Worm (Caenorhabditis elegans) whole organism, late embryonic: ENCODE data around the gene mltn-6.

Experiments
- F13H6.1 ChIP-seq: sonication (generic microtip); optimal IDR thresholded peaks from 2 replicates; lab custom pipeline; 2016; ENCODE audit warnings: missing genetic modification characterization, missing compliant biosample characterization
- Y22D7AL.16 ChIP-seq: sonication (generic microtip); optimal IDR thresholded peaks from 2 replicates; lab custom pipeline; 2016; ENCODE audit warnings: missing genetic modification characterization, missing compliant biosample characterization
- ama-1 ChIP-seq: fragments of 150-350 bp; optimal IDR thresholded peaks from 2 replicates; lab custom pipeline; 2014
- ets-4 ChIP-seq: sonication (generic microtip); optimal IDR thresholded peaks from 2 replicates; lab custom pipeline; 2016; ENCODE audit warnings: missing genetic modification characterization, missing compliant biosample characterization
- hlh-30 ChIP-seq: sonication (generic microtip); optimal IDR thresholded peaks from 2 replicates; lab custom pipeline; 2017; ENCODE audit warnings: antibody characterized with exemption, missing genetic modification characterization, missing compliant biosample characterization; ENCODE audit not compliant: insufficient read depth
- hlh-6 ChIP-seq: sonication (generic microtip); optimal IDR thresholded peaks from 2 replicates; lab custom pipeline; 2016; ENCODE audit warnings: missing genotype, missing genetic modification characterization, missing compliant biosample characterization
- lin-11 ChIP-seq: fragments of 200-800 bp; sonication (Bioruptor generic); optimal IDR thresholded peaks from 2 replicates; lab custom pipeline; 2018; ENCODE audit warnings: mild to moderate bottlenecking, missing genetic modification characterization, missing compliant biosample characterization
- pha-4 ChIP-seq: fragments of 150-350 bp; optimal IDR thresholded peaks from 2 replicates; lab custom pipeline; 2018; ENCODE audit warnings: missing biosample characterization, missing genetic modification reagents, missing genetic modification characterization
- pqm-1 ChIP-seq: sonication (generic microtip); optimal IDR thresholded peaks from 2 replicates; lab custom pipeline; 2016; ENCODE audit warnings: missing genetic modification characterization, missing compliant biosample characterization
- sox-4 ChIP-seq: sonication (generic microtip); optimal IDR thresholded peaks from 2 replicates; lab custom pipeline; 2017; ENCODE audit warnings: mild to moderate bottlenecking, missing genetic modification characterization, inconsistent platforms, missing compliant biosample characterization
- ttx-3 ChIP-seq: sonication (generic microtip); optimal IDR thresholded peaks from 2 replicates; lab custom pipeline; 2016; ENCODE audit warnings: missing genetic modification reagents, missing genetic modification characterization, missing compliant biosample characterization

ce11 chrV:351787-352186 is 13.0 kb upstream of the mltn-6 start:
- TF ChIP-seq Y22D7AL.16 (tag; lab: Kevin White, UChicago) (no peak), sox-4 (tag; lab: Kevin White, UChicago) (no peak), pha-4 (tag; lab: Kevin White, UChicago) (no peak), hlh-30 (tag; lab: Kevin White, UChicago) (no peak), lin-11 (tag; lab: Kevin White, UChicago) (no peak), ets-4 (tag; lab: Kevin White, UChicago) (no peak), F13H6.1 (no peak), ttx-3 (tag; lab: Kevin White, UChicago) (no peak), hlh-6 (tag; lab: Kevin White, UChicago) (no peak), ama-1 (no peak), pqm-1 (no peak)
